Fruit fly (Drosophila melanogaster) whole organism: Measurements from ENCODE around the gene CG6066.

Experiments used
- CG8478 ChIP-seq: fragments of >200 bp; optimal IDR thresholded peaks from 2 replicates; lab custom pipeline; 2018; ENCODE audit warnings: inconsistent platforms
- EcR ChIP-seq, 2 experiments: fragments of >200 bp; optimal IDR thresholded peaks; 2 replicates each; lab custom pipeline; 2017; ENCODE audit warnings: missing biosample characterization in 2 of 2, missing genetic modification characterization in 2 of 2, missing genetic modification reagents in 2 of 2
- psq ChIP-seq: fragments of >200 bp; optimal IDR thresholded peaks from 2 replicates; lab custom pipeline; 2017

DNA sequence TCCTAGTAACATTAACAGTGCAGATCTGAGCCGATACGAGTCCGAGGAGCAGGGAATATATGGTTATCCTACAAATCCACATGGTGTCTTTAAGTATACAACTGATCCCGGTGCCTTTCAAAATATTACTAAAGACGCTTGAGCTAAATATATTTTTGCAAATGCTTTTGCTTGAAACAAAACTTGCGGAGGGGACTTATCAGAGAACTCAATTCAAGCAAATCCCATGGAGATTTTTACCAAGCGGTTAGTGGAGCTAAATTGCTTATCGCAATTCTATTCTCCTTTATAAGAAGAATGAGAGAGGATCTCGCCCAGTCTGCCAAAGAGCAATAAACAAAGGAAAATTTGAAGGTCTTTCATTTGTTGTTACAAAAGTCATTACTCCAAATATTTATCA lies 16.9 kb downstream of the CG6066 start, which contains the start of gene eater:
- no peak for TF ChIP-seq psq (lab: Kevin White, UChicago)
- no peak for TF ChIP-seq CG8478 (lab: Kevin White, UChicago)
- TF ChIP-seq EcR (GFP tag; optimal IDR thresholded peaks at IDR 0.05; lab: Kevin White, UChicago), result no peak
